Worm (Caenorhabditis elegans) whole organism, early embryonic: Measurements from ENCODE around the gene Y43F8C.9.

Experiments used
- B0310.2 ChIP-seq: sonication (generic microtip); optimal IDR thresholded peaks from 2 replicates; lab custom pipeline; 2016; ENCODE audit warnings: mild to moderate bottlenecking, missing genetic modification characterization, missing compliant biosample characterization
- F13C5.2 ChIP-seq: sonication (generic microtip); optimal IDR thresholded peaks from 2 replicates; lab custom pipeline; 2017; ENCODE audit warnings: mild to moderate bottlenecking, missing genetic modification characterization, inconsistent platforms, missing compliant biosample characterization
- aly-1 ChIP-seq: sonication (generic microtip); optimal IDR thresholded peaks from 2 replicates; lab custom pipeline; 2016; ENCODE audit warnings: missing genetic modification characterization, missing compliant biosample characterization
- ama-1 ChIP-seq: fragments of 150-350 bp; optimal IDR thresholded peaks from 2 replicates; lab custom pipeline; 2014
- ceh-13 ChIP-seq: fragments of 200-800 bp; sonication (Bioruptor generic); optimal IDR thresholded peaks from 2 replicates; lab custom pipeline; 2018; ENCODE audit warnings: mild to moderate bottlenecking, missing genetic modification characterization, missing compliant biosample characterization
- ceh-36 ChIP-seq: sonication (generic microtip); optimal IDR thresholded peaks from 2 replicates; lab custom pipeline; 2016; ENCODE audit warnings: missing genetic modification characterization, inconsistent platforms, missing compliant biosample characterization
- ets-7 ChIP-seq: sonication (generic microtip); optimal IDR thresholded peaks from 2 replicates; lab custom pipeline; 2016; ENCODE audit warnings: missing genotype, missing genetic modification characterization, missing compliant biosample characterization
- flt-1 ChIP-seq: fragments of 200-800 bp; sonication (Bioruptor generic); IDR thresholded peaks from 2 replicates; pipeline ENCODE4 v1.3.6; 2022; ENCODE audit warnings: missing genetic modification characterization, missing compliant biosample characterization
- hmbx-1 ChIP-seq: sonication (generic microtip); optimal IDR thresholded peaks from 2 replicates; lab custom pipeline; 2016; ENCODE audit warnings: mild to moderate bottlenecking, missing genetic modification characterization, missing compliant biosample characterization
- hmg-4 ChIP-seq: fragments of 200-800 bp; sonication (Bioruptor generic); optimal IDR thresholded peaks from 2 replicates; lab custom pipeline; 2018; ENCODE audit warnings: mild to moderate bottlenecking, missing genetic modification characterization, missing compliant biosample characterization
- hnd-1 ChIP-seq: sonication (generic microtip); optimal IDR thresholded peaks from 2 replicates; lab custom pipeline; 2016; ENCODE audit warnings: missing genetic modification characterization, missing compliant biosample characterization
- pes-1 ChIP-seq: fragments of 200-800 bp; sonication (Bioruptor generic); IDR thresholded peaks from 2 replicates; pipeline ENCODE4 v1.3.6; 2022; ENCODE audit warnings: missing genetic modification reagents, missing genetic modification characterization, missing compliant biosample characterization
- scrt-1 ChIP-seq: fragments of 200-800 bp; sonication (Bioruptor generic); IDR thresholded peaks from 2 replicates; pipeline ENCODE4 v1.3.6; 2022; ENCODE audit warnings: missing genetic modification characterization, missing compliant biosample characterization
- sea-1 ChIP-seq: fragments of 200-800 bp; sonication (Bioruptor generic); conservative IDR thresholded peaks from 2 replicates; pipeline ENCODE4 v1.3.6; 2022; ENCODE audit warnings: missing genetic modification characterization, missing compliant biosample characterization
- tbx-11 ChIP-seq: fragments of 200-800 bp; sonication (Bioruptor generic); IDR thresholded peaks from 2 replicates; pipeline ENCODE4 v1.3.6; 2022; ENCODE audit warnings: missing genetic modification characterization, missing compliant biosample characterization
- tbx-37 ChIP-seq: fragments of 200-800 bp; sonication (Bioruptor generic); conservative IDR thresholded peaks from 2 replicates; pipeline ENCODE4 v1.3.6; 2022; ENCODE audit warnings: missing genetic modification reagents, missing genetic modification characterization, missing compliant biosample characterization
- tra-4 ChIP-seq: sonication (generic microtip); optimal IDR thresholded peaks from 2 replicates; lab custom pipeline; 2017; ENCODE audit warnings: missing genetic modification characterization, missing compliant biosample characterization

Gene Y43F8C.9

DNA sequence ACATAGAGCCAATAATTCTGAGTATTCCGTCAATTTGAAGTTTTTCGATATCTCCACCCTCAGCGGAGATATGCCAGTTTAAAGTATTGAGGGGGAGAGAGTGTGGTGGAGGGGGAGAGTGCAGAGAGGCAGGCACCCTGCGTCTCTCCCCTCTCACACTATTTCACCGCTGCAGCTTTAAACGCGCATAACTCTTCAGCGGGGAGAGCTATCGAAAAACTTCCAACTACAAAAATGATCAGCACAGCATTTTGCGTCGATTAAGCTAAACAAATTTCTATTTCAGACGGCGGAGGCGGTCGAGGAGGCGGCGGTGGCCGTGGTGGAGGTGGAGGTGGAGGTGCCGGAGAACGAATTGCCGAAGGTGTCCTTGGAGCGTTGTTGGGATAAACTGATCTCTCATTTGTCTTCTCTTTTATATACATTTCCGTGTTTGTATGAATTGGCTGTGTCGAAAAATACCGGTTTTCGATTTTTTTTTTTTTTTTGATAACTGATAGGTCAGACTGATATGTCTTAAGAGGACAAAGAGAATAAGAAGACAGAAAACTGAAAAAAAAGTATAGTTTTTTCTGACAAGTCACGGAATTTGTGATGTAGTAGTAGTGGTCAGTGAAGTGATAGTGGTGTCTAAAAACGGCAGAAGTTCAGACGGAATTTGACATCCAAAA, 34.1 kb upstream of the Y43F8C.9 start:
- TF ChIP-seq tbx-37 (GFP tag; lab: Robert Waterston, UW) (no peak), tra-4 (tag; lab: Kevin White, UChicago) (no peak), sea-1 (GFP tag; lab: Robert Waterston, UW) (no peak), aly-1 (tag; lab: Kevin White, UChicago) (no peak), hmbx-1 (no peak), ama-1 (lab: Kevin White, UChicago) (no peak), B0310.2 (tag; lab: Kevin White, UChicago) (no peak), ceh-36 (tag; lab: Kevin White, UChicago) (no peak), flt-1 (GFP tag; lab: Robert Waterston, UW) (no peak), ceh-13 (GFP tag; lab: Kevin White, UChicago) (no peak), hnd-1 (tag; lab: Kevin White, UChicago) (no peak), ets-7 (no peak), tbx-11 (GFP tag; lab: Robert Waterston, UW) (no peak), hmg-4 (GFP tag; lab: Kevin White, UChicago) (no peak), scrt-1 (no peak), F13C5.2 (no peak), pes-1 (GFP tag; lab: Robert Waterston, UW) (no peak)

DNA sequence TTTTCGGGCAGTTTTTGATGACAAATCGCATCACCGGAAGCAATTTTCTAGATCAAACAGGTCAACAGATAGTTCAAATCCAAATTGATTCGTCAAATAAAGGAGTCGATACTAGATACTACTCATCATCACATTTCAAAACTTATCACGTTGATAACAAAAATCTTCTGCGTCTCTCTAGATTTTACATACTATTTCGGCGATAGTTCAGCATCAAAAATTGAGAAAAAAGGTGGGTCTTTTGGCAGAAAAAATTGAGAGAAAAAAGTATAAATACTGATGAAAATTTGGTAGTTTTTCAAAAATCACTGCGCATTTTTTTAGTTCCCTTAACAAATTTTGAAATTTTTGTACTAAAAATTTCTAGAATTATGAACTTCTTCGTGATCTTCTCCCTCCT, 32.7 kb upstream of the Y43F8C.9 start, which contains the start of gene nlp-26:
nlp-26 (plus strand) TSS at position 301 of the 400 bp plus-strand sequence.
- TF ChIP-seq hmbx-1, result no peak
- TF ChIP-seq flt-1 (GFP tag; lab: Robert Waterston, UW), result no peak
- no peak for TF ChIP-seq ceh-36 (tag; lab: Kevin White, UChicago)
- TF ChIP-seq ets-7, result no peak
- TF ChIP-seq ama-1 (lab: Kevin White, UChicago), result no peak
- TF ChIP-seq hnd-1 (tag; lab: Kevin White, UChicago), result no peak
- no peak for TF ChIP-seq sea-1 (GFP tag; lab: Robert Waterston, UW)
- TF ChIP-seq tra-4 (tag; lab: Kevin White, UChicago), result no peak
- TF ChIP-seq aly-1 (tag; lab: Kevin White, UChicago), result no peak
- no peak for TF ChIP-seq tbx-37 (GFP tag; lab: Robert Waterston, UW)
- TF ChIP-seq B0310.2 (tag; lab: Kevin White, UChicago), result no peak
- no peak for TF ChIP-seq F13C5.2
- no peak for TF ChIP-seq ceh-13 (GFP tag; lab: Kevin White, UChicago)

DNA sequence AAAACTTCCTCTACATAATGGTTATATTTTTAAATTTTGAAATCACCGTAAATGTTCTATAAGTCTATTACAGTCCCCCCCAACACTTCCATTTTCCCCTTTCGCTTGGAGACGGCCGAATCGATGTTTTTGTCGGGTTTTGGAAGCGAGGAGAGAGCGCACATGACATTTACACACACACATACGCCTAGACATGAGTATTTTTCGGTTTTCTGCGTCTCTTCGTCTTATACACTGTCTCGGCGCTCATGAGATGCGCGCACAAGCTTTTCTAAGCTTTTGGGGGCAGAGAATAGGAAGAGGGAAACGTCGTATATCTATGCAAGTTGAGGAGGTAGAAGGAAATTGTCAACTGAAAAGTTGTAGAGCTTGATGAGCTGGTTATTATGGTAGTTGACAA, 25.8 kb upstream of the Y43F8C.9 start:
- no peak for TF ChIP-seq F13C5.2
- no peak for TF ChIP-seq ets-7
- TF ChIP-seq hmbx-1, result no peak
- no peak for TF ChIP-seq hmg-4 (GFP tag; lab: Kevin White, UChicago)
- TF ChIP-seq tra-4 (tag; lab: Kevin White, UChicago), result no peak
- TF ChIP-seq tbx-11 (GFP tag; lab: Robert Waterston, UW), result no peak
- no peak for TF ChIP-seq hnd-1 (tag; lab: Kevin White, UChicago)
- no peak for TF ChIP-seq sea-1 (GFP tag; lab: Robert Waterston, UW)
- TF ChIP-seq scrt-1, result no peak
- TF ChIP-seq pes-1 (GFP tag; lab: Robert Waterston, UW), result no peak
- TF ChIP-seq aly-1 (tag; lab: Kevin White, UChicago), result no peak
- no peak for TF ChIP-seq flt-1 (GFP tag; lab: Robert Waterston, UW)
- TF ChIP-seq ceh-13 (GFP tag; lab: Kevin White, UChicago), result no peak
- no peak for TF ChIP-seq ama-1 (lab: Kevin White, UChicago)

DNA sequence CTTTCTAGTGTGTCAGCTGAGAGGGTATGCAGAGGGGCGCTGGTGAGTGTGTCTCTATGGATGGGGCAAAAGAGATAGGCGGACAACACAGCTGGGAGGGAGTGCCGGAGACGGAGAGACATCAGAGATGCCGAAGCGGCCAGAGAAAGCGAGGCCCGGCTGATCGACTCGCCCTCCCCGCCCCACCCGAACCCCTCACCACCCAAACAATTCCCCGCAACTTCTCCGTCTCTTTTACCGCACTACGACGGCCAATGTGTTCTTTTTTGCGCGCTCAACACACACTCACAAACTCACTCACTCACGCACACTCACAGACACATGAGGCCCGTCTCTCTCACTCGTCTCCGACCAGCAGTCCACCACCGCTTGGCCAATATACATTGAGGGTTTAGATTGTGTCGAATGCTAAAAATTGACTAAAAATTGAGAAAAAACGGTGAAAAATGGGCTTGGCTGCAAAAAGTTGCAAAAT, 23.4 kb upstream of the Y43F8C.9 start, which contains the start of gene Y43F8C.3:
Y43F8C.3 (minus strand) TSS at position 187 of the 475 bp plus-strand sequence.
- TF ChIP-seq scrt-1 (no peak; the same call in 1 of the 2 replicates), hmg-4 (GFP tag; lab: Kevin White, UChicago) (peak; percentile 73), flt-1 (GFP tag; lab: Robert Waterston, UW) (peak; percentile 18; the same call in 1 of the 2 replicates), F13C5.2 (peak; percentile 26), hnd-1 (tag; lab: Kevin White, UChicago) (no peak), tbx-11 (GFP tag; lab: Robert Waterston, UW) (no peak), pes-1 (GFP tag; lab: Robert Waterston, UW) (no peak), sea-1 (GFP tag; lab: Robert Waterston, UW) (0 out of 2 replicates have a peak, but pooled peaks have one; percentile 41)

DNA sequence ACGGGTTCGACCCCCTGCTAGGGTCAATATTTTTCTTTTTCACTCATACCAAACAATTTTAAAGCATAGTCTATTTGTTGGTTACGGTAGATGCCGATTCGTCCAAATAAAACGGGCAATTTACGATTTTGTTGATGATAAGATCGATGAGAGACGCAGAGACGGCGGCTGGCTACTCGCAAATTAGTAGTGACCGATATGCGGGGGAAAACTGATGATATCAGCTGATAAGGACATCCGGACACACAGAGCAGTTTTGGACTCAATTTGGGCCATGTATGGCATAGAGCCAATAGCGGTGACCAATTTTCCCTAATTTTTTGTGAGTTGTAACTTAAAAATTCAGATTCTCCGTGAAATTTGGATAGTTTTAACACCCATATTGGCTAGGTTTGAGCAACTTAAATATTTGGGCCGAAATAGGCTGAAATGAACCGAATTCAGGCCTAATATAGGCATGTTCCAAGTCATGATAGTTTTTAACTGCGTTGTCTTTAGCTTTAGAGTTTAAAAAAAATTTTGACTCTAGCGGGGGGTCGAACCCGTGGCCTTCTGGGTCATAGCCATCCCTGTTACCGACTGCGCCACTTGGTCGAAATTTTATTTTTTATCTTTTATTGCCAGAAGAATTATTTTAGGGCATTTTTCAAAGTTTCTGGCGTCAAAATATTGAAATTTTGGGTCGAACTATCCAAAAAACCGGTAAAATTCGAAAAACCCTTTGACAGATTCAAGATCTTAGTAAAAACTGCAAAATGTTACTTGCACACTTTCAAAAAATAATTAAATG, 22.2 kb upstream of the Y43F8C.9 start:
- TF ChIP-seq ceh-36 (tag; lab: Kevin White, UChicago), result no peak
- no peak for TF ChIP-seq tbx-11 (GFP tag; lab: Robert Waterston, UW)
- no peak for TF ChIP-seq tbx-37 (GFP tag; lab: Robert Waterston, UW)
- TF ChIP-seq B0310.2 (tag; lab: Kevin White, UChicago), result no peak
- no peak for TF ChIP-seq flt-1 (GFP tag; lab: Robert Waterston, UW)
- TF ChIP-seq ets-7, result no peak
- no peak for TF ChIP-seq ceh-13 (GFP tag; lab: Kevin White, UChicago)
- no peak for TF ChIP-seq ama-1 (lab: Kevin White, UChicago)
- TF ChIP-seq hmg-4 (GFP tag; lab: Kevin White, UChicago), result no peak
- no peak for TF ChIP-seq aly-1 (tag; lab: Kevin White, UChicago)
- no peak for TF ChIP-seq hmbx-1
- TF ChIP-seq scrt-1, result no peak
- no peak for TF ChIP-seq hnd-1 (tag; lab: Kevin White, UChicago)
- TF ChIP-seq pes-1 (GFP tag; lab: Robert Waterston, UW), result no peak
- no peak for TF ChIP-seq tra-4 (tag; lab: Kevin White, UChicago)
- TF ChIP-seq F13C5.2, result no peak
- no peak for TF ChIP-seq sea-1 (GFP tag; lab: Robert Waterston, UW)

DNA sequence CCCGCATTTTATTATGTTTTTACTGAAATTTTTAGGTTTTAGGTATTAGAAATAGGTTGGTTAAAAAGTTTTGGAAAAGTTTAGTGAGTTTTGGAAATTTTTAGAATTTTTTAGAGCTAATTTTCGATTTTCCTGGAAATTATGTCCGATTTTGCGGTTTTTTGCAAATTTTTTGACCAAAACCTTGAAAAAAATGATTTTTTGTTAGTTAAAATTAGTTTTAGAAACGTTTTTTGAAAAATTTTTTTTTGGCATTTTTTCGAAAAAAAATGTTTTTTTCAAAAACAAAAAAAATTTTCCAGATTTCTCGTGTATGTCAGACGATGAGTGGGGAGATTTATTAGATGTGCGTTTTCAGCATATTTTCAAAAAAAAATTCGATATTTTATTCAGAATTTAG, 21.2 kb upstream of the Y43F8C.9 start, which contains the start of gene dyf-19:
dyf-19 (plus strand) TSS at position 301 of the 400 bp plus-strand sequence.
- TF ChIP-seq hmg-4 (GFP tag; lab: Kevin White, UChicago) (no peak), scrt-1 (no peak), ceh-13 (GFP tag; lab: Kevin White, UChicago) (no peak)
